Fruit fly (Drosophila melanogaster) whole organism, embryonic: ENCODE data around the gene Hnf4.
A peak's percentile ranks its signal among the peaks of the same experiment; 100 is the strongest.

Experiments
- Ada2b ChIP-seq: fragments of 200-800 bp; sonication (Bioruptor generic); IDR thresholded peaks from 2 replicates; pipeline ENCODE4 v1.3.6; 2022; ENCODE audit warnings: missing biosample characterization, missing genetic modification characterization
- Adf1 ChIP-seq: fragments of 200-800 bp; sonication (Bioruptor generic); IDR thresholded peaks from 2 replicates; pipeline ENCODE4 v1.3.6; 2022; ENCODE audit warnings: missing biosample characterization, missing genetic modification characterization
- Aef1 ChIP-seq: fragments of 200-800 bp; sonication (Bioruptor generic); IDR thresholded peaks from 3 replicates; pipeline ENCODE4 v1.3.6; 2022; ENCODE audit warnings: missing biosample characterization, missing genetic modification characterization
- Bgb ChIP-seq: fragments of 200-800 bp; sonication (Bioruptor generic); IDR thresholded peaks from 2 replicates; pipeline ENCODE4 v1.3.6; 2022; ENCODE audit warnings: missing biosample characterization, missing genetic modification characterization; ENCODE audit not compliant: partially characterized antibody
- CG12071 ChIP-seq: fragments of 200-800 bp; sonication (Bioruptor generic); optimal IDR thresholded peaks from 3 replicates; lab custom pipeline; 2018; ENCODE audit warnings: missing biosample characterization, mild to moderate bottlenecking, missing genetic modification characterization
- CG12299 ChIP-seq: fragments of 200-800 bp; sonication (Bioruptor generic); optimal IDR thresholded peaks from 2 replicates; lab custom pipeline; 2018; ENCODE audit warnings: missing biosample characterization, mild to moderate bottlenecking, missing genetic modification characterization
- CG12769 ChIP-seq: fragments of 200-800 bp; sonication (Bioruptor generic); optimal IDR thresholded peaks from 2 replicates; lab custom pipeline; 2019; ENCODE audit warnings: missing biosample characterization, mild to moderate bottlenecking, missing genetic modification characterization, moderate library complexity
- CG1647 ChIP-seq: fragments of 200-800 bp; sonication (Bioruptor generic); optimal IDR thresholded peaks from 3 replicates; lab custom pipeline; 2016; ENCODE audit warnings: missing biosample characterization, missing genetic modification characterization
- CG18764 ChIP-seq: fragments of 200-800 bp; sonication (Bioruptor generic); optimal IDR thresholded peaks from 3 replicates; lab custom pipeline; 2016; ENCODE audit warnings: missing biosample characterization, missing genetic modification characterization
- CG2889 ChIP-seq: fragments of 200-800 bp; sonication (Bioruptor generic); IDR thresholded peaks from 3 replicates; pipeline ENCODE4 v1.3.6; 2022; ENCODE audit warnings: missing biosample characterization, missing genetic modification characterization
- CG3163 ChIP-seq: fragments of 200-800 bp; sonication (Bioruptor generic); optimal IDR thresholded peaks from 3 replicates; lab custom pipeline; 2016; ENCODE audit warnings: missing biosample characterization, missing genetic modification characterization
- CG3847 ChIP-seq: fragments of 200-800 bp; sonication (Bioruptor generic); IDR thresholded peaks from 2 replicates; pipeline ENCODE4 v1.3.6; 2022; ENCODE audit warnings: missing biosample characterization, missing genetic modification characterization
- CG4424 ChIP-seq: fragments of 200-800 bp; sonication (Bioruptor generic); optimal IDR thresholded peaks from 3 replicates; lab custom pipeline; 2016; ENCODE audit warnings: missing biosample characterization, missing genetic modification characterization
- CG7987 ChIP-seq: fragments of 200-800 bp; sonication (Bioruptor generic); optimal IDR thresholded peaks from 2 replicates; lab custom pipeline; 2018; ENCODE audit warnings: missing biosample characterization, mild to moderate bottlenecking, missing genetic modification characterization, moderate library complexity
- CrebB ChIP-seq: fragments of 200-800 bp; sonication (Bioruptor generic); optimal IDR thresholded peaks from 3 replicates; lab custom pipeline; 2018; ENCODE audit warnings: missing biosample characterization, mild to moderate bottlenecking, missing genetic modification characterization
- D19A ChIP-seq: fragments of 200-800 bp; optimal IDR thresholded peaks from 3 replicates; lab custom pipeline; 2019; ENCODE audit warnings: missing biosample characterization, mild to moderate bottlenecking, missing genetic modification characterization, moderate library complexity
- Dip2 ChIP-seq: fragments of 200-800 bp; sonication (Bioruptor generic); IDR thresholded peaks from 2 replicates; pipeline ENCODE4 v1.3.6; 2022; ENCODE audit warnings: missing biosample characterization, missing genetic modification characterization
- Dp ChIP-seq: fragments of 200-800 bp; sonication (Bioruptor generic); optimal IDR thresholded peaks from 2 replicates; lab custom pipeline; 2018; ENCODE audit warnings: missing biosample characterization, mild to moderate bottlenecking, missing genetic modification characterization, moderate library complexity
- Elba2 ChIP-seq: fragments of 200-800 bp; sonication (Bioruptor generic); optimal IDR thresholded peaks from 3 replicates; lab custom pipeline; 2016; ENCODE audit warnings: missing biosample characterization, missing genetic modification characterization
- Hmr ChIP-seq: fragments of 200-800 bp; sonication (Bioruptor generic); optimal IDR thresholded peaks from 3 replicates; lab custom pipeline; 2017; ENCODE audit warnings: mild to moderate bottlenecking, missing biosample characterization, missing genetic modification reagents, missing genetic modification characterization
- Lpt ChIP-seq: fragments of >200 bp; optimal IDR thresholded peaks from 2 replicates; lab custom pipeline; 2018; ENCODE audit warnings: missing biosample characterization, missing genetic modification characterization
- MTF-1 ChIP-seq: fragments of 200-800 bp; sonication (Bioruptor generic); optimal IDR thresholded peaks from 2 replicates; lab custom pipeline; 2018; ENCODE audit warnings: missing biosample characterization, mild to moderate bottlenecking, missing genetic modification characterization, borderline replicate concordance
- Nf-YC ChIP-seq: fragments of 200-800 bp; optimal IDR thresholded peaks from 3 replicates; lab custom pipeline; 2019; ENCODE audit warnings: missing biosample characterization, mild to moderate bottlenecking, missing genetic modification characterization, moderate library complexity
- Oaz ChIP-seq: fragments of 200-800 bp; sonication (Bioruptor generic); IDR thresholded peaks from 2 replicates; pipeline ENCODE4 v1.3.6; 2022; ENCODE audit warnings: missing biosample characterization, missing genetic modification characterization
- Opbp ChIP-seq: fragments of 200-800 bp; sonication (Bioruptor generic); IDR thresholded peaks from 3 replicates; pipeline ENCODE4 v1.3.6; 2022; ENCODE audit warnings: missing biosample characterization, missing genetic modification characterization; ENCODE audit not compliant: partially characterized antibody
- Rfx ChIP-seq: fragments of 200-800 bp; sonication (Bioruptor generic); IDR thresholded peaks from 2 replicates; pipeline ENCODE4 v1.3.6; 2022; ENCODE audit warnings: missing biosample characterization, missing genetic modification characterization
- Scr ChIP-seq: fragments of 200-800 bp; sonication (Bioruptor generic); IDR thresholded peaks from 2 replicates; pipeline ENCODE4 v1.3.6; 2022; ENCODE audit warnings: missing biosample characterization, missing genetic modification characterization; ENCODE audit not compliant: partially characterized antibody
- Sin3A ChIP-seq: fragments of >200 bp; optimal IDR thresholded peaks from 2 replicates; lab custom pipeline; 2018
- amos ChIP-seq: fragments of 200-800 bp; sonication (Bioruptor generic); IDR thresholded peaks from 2 replicates; pipeline ENCODE4 v1.3.6; 2022; ENCODE audit warnings: missing biosample characterization, missing genetic modification characterization; ENCODE audit not compliant: partially characterized antibody
- ara ChIP-seq: fragments of 200-800 bp; sonication (Bioruptor generic); IDR thresholded peaks from 2 replicates; pipeline ENCODE4 v1.3.6; 2022; ENCODE audit warnings: missing biosample characterization, missing genetic modification characterization
- ash1 ChIP-seq: fragments of 200-800 bp; sonication (Bioruptor generic); optimal IDR thresholded peaks from 2 replicates; lab custom pipeline; 2018; ENCODE audit warnings: missing biosample characterization, mild to moderate bottlenecking, missing genetic modification characterization
- chinmo ChIP-seq: fragments of 200-800 bp; sonication (Bioruptor generic); IDR thresholded peaks from 4 replicates; pipeline ENCODE4 v1.3.6; 2022; ENCODE audit warnings: missing biosample characterization, missing genetic modification characterization; ENCODE audit not compliant: partially characterized antibody
- emc ChIP-seq: fragments of 200-800 bp; sonication (Bioruptor generic); optimal IDR thresholded peaks from 2 replicates; lab custom pipeline; 2016; ENCODE audit warnings: missing biosample characterization, missing genetic modification characterization
- esg ChIP-seq: fragments of 200-800 bp; sonication (Bioruptor generic); conservative IDR thresholded peaks from 2 replicates; pipeline ENCODE4 v1.3.6; 2022; ENCODE audit warnings: missing biosample characterization, missing genetic modification characterization
- exex ChIP-seq: fragments of 200-800 bp; sonication (Bioruptor generic); optimal IDR thresholded peaks from 4 replicates; lab custom pipeline; 2018; ENCODE audit warnings: missing biosample characterization, mild to moderate bottlenecking, missing genetic modification characterization, moderate library complexity
- eyg ChIP-seq: fragments of 200-800 bp; sonication (Bioruptor generic); optimal IDR thresholded peaks from 3 replicates; lab custom pipeline; 2016; ENCODE audit warnings: missing biosample characterization, missing genetic modification characterization
- fd3F ChIP-seq: fragments of 200-800 bp; sonication (Bioruptor generic); optimal IDR thresholded peaks from 2 replicates; lab custom pipeline; 2018; ENCODE audit warnings: missing biosample characterization, mild to moderate bottlenecking, missing genetic modification characterization, moderate library complexity
- h ChIP-seq: fragments of >200 bp; optimal IDR thresholded peaks from 2 replicates; lab custom pipeline; 2017
- jing ChIP-seq: fragments of 200-800 bp; sonication (Bioruptor generic); optimal IDR thresholded peaks from 2 replicates; lab custom pipeline; 2018; ENCODE audit warnings: missing biosample characterization, mild to moderate bottlenecking, missing genetic modification characterization
- ken ChIP-seq: fragments of 200-800 bp; sonication (Bioruptor generic); IDR thresholded peaks from 3 replicates; pipeline ENCODE4 v1.3.6; 2022; ENCODE audit warnings: missing biosample characterization, missing genetic modification characterization
- nerfin-1 ChIP-seq: fragments of 200-800 bp; sonication (Bioruptor generic); optimal IDR thresholded peaks from 3 replicates; lab custom pipeline; 2019; ENCODE audit warnings: missing biosample characterization, mild to moderate bottlenecking, missing genetic modification characterization, moderate library complexity
- oc ChIP-seq: fragments of 200-800 bp; sonication (Bioruptor generic); optimal IDR thresholded peaks from 2 replicates; lab custom pipeline; 2018; ENCODE audit warnings: missing biosample characterization, mild to moderate bottlenecking, missing genetic modification characterization, moderate library complexity
- peb ChIP-seq: fragments of 200-800 bp; sonication (Bioruptor generic); IDR thresholded peaks from 2 replicates; pipeline ENCODE4 v1.3.6; 2022; ENCODE audit warnings: missing biosample characterization, missing genetic modification characterization
- ranshi ChIP-seq: fragments of 200-800 bp; sonication (Bioruptor generic); IDR thresholded peaks from 2 replicates; pipeline ENCODE4 v1.3.6; 2022; ENCODE audit warnings: missing biosample characterization, missing genetic modification characterization
- sna ChIP-seq: fragments of 200-800 bp; sonication (Bioruptor generic); IDR thresholded peaks from 2 replicates; pipeline ENCODE4 v1.3.6; 2022; ENCODE audit warnings: missing biosample characterization, missing genetic modification characterization; ENCODE audit not compliant: partially characterized antibody
- sug ChIP-seq: fragments of 200-800 bp; optimal IDR thresholded peaks from 2 replicates; lab custom pipeline; 2019; ENCODE audit warnings: missing biosample characterization, mild to moderate bottlenecking, missing genetic modification characterization, moderate library complexity
- toy ChIP-seq: fragments of 200-800 bp; sonication (Bioruptor generic); IDR thresholded peaks from 2 replicates; pipeline ENCODE4 v1.3.6; 2022; ENCODE audit warnings: missing biosample characterization, missing genetic modification characterization
- trh ChIP-seq: fragments of 200-800 bp; sonication (Bioruptor generic); optimal IDR thresholded peaks from 2 replicates; lab custom pipeline; 2016; ENCODE audit warnings: missing biosample characterization, missing genetic modification characterization
- twi ChIP-seq: fragments of 200-800 bp; optimal IDR thresholded peaks from 2 replicates; lab custom pipeline; 2019; ENCODE audit warnings: missing biosample characterization, mild to moderate bottlenecking, missing genetic modification characterization, moderate library complexity
- wdn ChIP-seq: fragments of 200-800 bp; sonication (Bioruptor generic); IDR thresholded peaks from 2 replicates; pipeline ENCODE4 v1.3.6; 2022; ENCODE audit warnings: missing biosample characterization, missing genetic modification characterization
- zen ChIP-seq: fragments of 200-800 bp; sonication (Bioruptor generic); optimal IDR thresholded peaks from 3 replicates; lab custom pipeline; 2018; ENCODE audit warnings: missing biosample characterization, mild to moderate bottlenecking, missing genetic modification characterization, moderate library complexity

The Hnf4 gene

dm6 chr2L:8735572-8735996, 26.2 kb upstream of the Hnf4 start (continued):
- TF ChIP-seq Elba2 (GFP tag; lab: Kevin White, UChicago) (no peak), Bgb (peak; percentile 78), fd3F (GFP tag; lab: Kevin White, UChicago) (no peak), CG4424 (GFP tag; lab: Kevin White, UChicago) (no peak), sug (peak; percentile 58), peb (GFP tag; lab: Robert Waterston, UW) (no peak), CG18764 (GFP tag; lab: Kevin White, UChicago) (no peak), CG12769 (tag; lab: Kevin White, UChicago) (peak; percentile 62), zen (no peak), CrebB (tag; lab: Kevin White, UChicago) (peak; percentile 72), CG12299 (tag; lab: Kevin White, UChicago) (no peak), CG3847 (GFP tag; lab: Robert Waterston, UW) (peak; percentile 37), sna (GFP tag; lab: Robert Waterston, UW) (peak; percentile 47; the same call in 1 of the 2 replicates), chinmo (GFP tag; lab: Robert Waterston, UW) (peak; percentile 99), ken (GFP tag; lab: Robert Waterston, UW) (0 out of 3 replicates have a peak, but pooled peaks have one; percentile 38), trh (GFP tag; lab: Kevin White, UChicago) (no peak), Dip2 (GFP tag; lab: Robert Waterston, UW) (no peak), emc (GFP tag; lab: Kevin White, UChicago) (no peak), twi (tag; lab: Kevin White, UChicago) (no peak), Adf1 (GFP tag; lab: Robert Waterston, UW) (peak; percentile 72), CG2889 (GFP tag; lab: Robert Waterston, UW) (no peak), Hmr (GFP tag; lab: Kevin White, UChicago) (peak; percentile 81), Sin3A (no peak), toy (GFP tag; lab: Robert Waterston, UW) (0 out of 2 replicates have a peak, but pooled peaks have one; percentile 22), Nf-YC (tag; lab: Kevin White, UChicago) (peak; percentile 62), Scr (GFP tag; lab: Robert Waterston, UW) (0 out of 2 replicates have a peak, but pooled peaks have one; percentile 21), CG7987 (GFP tag; lab: Kevin White, UChicago) (peak; percentile 70), amos (peak; percentile 48; the same call in 1 of the 2 replicates), exex (tag; lab: Kevin White, UChicago) (peak; percentile 75), oc (tag; lab: Kevin White, UChicago) (peak; percentile 25), Rfx (GFP tag; lab: Robert Waterston, UW) (peak; percentile 68; the same call in 1 of the 2 replicates), MTF-1 (GFP tag; lab: Kevin White, UChicago) (peak; percentile 72), nerfin-1 (tag; lab: Kevin White, UChicago) (no peak), Dp (GFP tag; lab: Kevin White, UChicago) (no peak), CG12071 (GFP tag; lab: Kevin White, UChicago) (peak; percentile 66), jing (GFP tag; lab: Kevin White, UChicago) (no peak), eyg (GFP tag; lab: Kevin White, UChicago) (peak; percentile 37), wdn (GFP tag; lab: Robert Waterston, UW) (peak; percentile 42; the same call in 1 of the 2 replicates), ranshi (peak; percentile 52; the same call in 1 of the 2 replicates), Ada2b (GFP tag; lab: Robert Waterston, UW) (no peak), Aef1 (GFP tag; lab: Robert Waterston, UW) (peak; percentile 22; the same call in 1 of the 3 replicates), ara (GFP tag; lab: Robert Waterston, UW) (0 out of 2 replicates have a peak, but pooled peaks have one; percentile 28), esg (GFP tag; lab: Robert Waterston, UW) (no peak), CG1647 (GFP tag; lab: Kevin White, UChicago) (peak; percentile 1), Lpt (GFP tag; lab: Kevin White, UChicago) (no peak), Oaz (GFP tag; lab: Robert Waterston, UW) (peak; percentile 25; the same call in 1 of the 2 replicates), D19A (tag; lab: Kevin White, UChicago) (peak; percentile 10), h (lab: Kevin White, UChicago) (no peak), CG3163 (peak; percentile 97), ash1 (GFP tag; lab: Kevin White, UChicago) (peak; percentile 25), Opbp (peak; percentile 60; the same call in 1 of the 3 replicates)
